Worm (Caenorhabditis elegans) whole organism, mixed stage, embryonic: ENCODE results near the gene F56D5.5.

ENCODE experiments used
- M03D4.4 ChIP-seq: sonication (generic microtip); optimal IDR thresholded peaks from 2 replicates; lab custom pipeline; 2017; ENCODE audit warnings: mild to moderate bottlenecking, missing genetic modification characterization, missing compliant biosample characterization
- bed-3 ChIP-seq: fragments of 200-800 bp; sonication (Bioruptor generic); optimal IDR thresholded peaks from 3 replicates; lab custom pipeline; 2018; ENCODE audit warnings: mild to moderate bottlenecking, missing genetic modification characterization, moderate library complexity, missing compliant biosample characterization
- blmp-1 ChIP-seq: fragments of 150-350 bp; optimal IDR thresholded peaks from 2 replicates; lab custom pipeline; 2014; ENCODE audit warnings: missing biosample characterization, missing genetic modification characterization
- ceh-39 ChIP-seq: fragments of 150-350 bp; optimal IDR thresholded peaks from 2 replicates; lab custom pipeline; 2014; ENCODE audit warnings: missing biosample characterization, missing genetic modification characterization
- ceh-43 ChIP-seq: fragments of 200-800 bp; sonication (Bioruptor generic); optimal IDR thresholded peaks from 2 replicates; lab custom pipeline; 2018; ENCODE audit warnings: mild to moderate bottlenecking, missing genetic modification characterization, moderate library complexity, missing compliant biosample characterization
- ceh-83 ChIP-seq: fragments of 200-800 bp; sonication (Bioruptor generic); optimal IDR thresholded peaks from 2 replicates; lab custom pipeline; 2018; ENCODE audit warnings: mild to moderate bottlenecking, missing genetic modification characterization, missing compliant biosample characterization
- ces-1 ChIP-seq: fragments of 150-350 bp; optimal IDR thresholded peaks from 2 replicates; lab custom pipeline; 2014; ENCODE audit warnings: missing biosample characterization, missing genetic modification reagents, missing genetic modification characterization
- drap-1 ChIP-seq: fragments of 200-800 bp; sonication (Bioruptor generic); optimal IDR thresholded peaks from 3 replicates; lab custom pipeline; 2018; ENCODE audit warnings: mild to moderate bottlenecking, missing genetic modification characterization, missing compliant biosample characterization
- elt-1 ChIP-seq: sonication (generic microtip); optimal IDR thresholded peaks from 2 replicates; lab custom pipeline; 2017; ENCODE audit warnings: missing genetic modification characterization, mild to moderate bottlenecking, missing compliant biosample characterization, antibody characterized with exemption, moderate library complexity, borderline replicate concordance; ENCODE audit not compliant: insufficient read depth
- elt-3 ChIP-seq: fragments of 150-350 bp; optimal IDR thresholded peaks from 2 replicates; lab custom pipeline; 2014; ENCODE audit warnings: missing biosample characterization, missing genetic modification characterization
- flh-1 ChIP-seq: fragments of 200-800 bp; sonication (Bioruptor generic); optimal IDR thresholded peaks from 2 replicates; lab custom pipeline; 2018; ENCODE audit warnings: mild to moderate bottlenecking, missing genetic modification characterization, moderate library complexity, missing compliant biosample characterization
- ham-2 ChIP-seq: fragments of 200-800 bp; sonication (Bioruptor generic); optimal IDR thresholded peaks from 2 replicates; lab custom pipeline; 2018; ENCODE audit warnings: mild to moderate bottlenecking, missing genetic modification characterization, missing compliant biosample characterization
- hlh-1 ChIP-seq: fragments of 150-350 bp; optimal IDR thresholded peaks from 2 replicates; lab custom pipeline; 2014; ENCODE audit warnings: missing biosample characterization, missing genetic modification reagents, missing genetic modification characterization
- lin-13 ChIP-seq: fragments of 150-350 bp; optimal IDR thresholded peaks from 2 replicates; lab custom pipeline; 2014; ENCODE audit warnings: missing biosample characterization, missing genetic modification characterization
- lin-32 ChIP-seq: fragments of 200-800 bp; sonication (Bioruptor generic); optimal IDR thresholded peaks from 2 replicates; lab custom pipeline; 2018; ENCODE audit warnings: mild to moderate bottlenecking, missing genetic modification characterization, missing compliant biosample characterization
- lsy-2 ChIP-seq: fragments of 150-350 bp; optimal IDR thresholded peaks from 2 replicates; lab custom pipeline; 2014; ENCODE audit warnings: missing biosample characterization, missing genetic modification characterization
- mab-5 ChIP-seq: fragments of 150-350 bp; optimal IDR thresholded peaks from 2 replicates; lab custom pipeline; 2014; ENCODE audit warnings: missing biosample characterization, missing genetic modification characterization
- mep-1 ChIP-seq: fragments of 150-350 bp; optimal IDR thresholded peaks from 2 replicates; lab custom pipeline; 2017; ENCODE audit warnings: missing biosample characterization, missing genetic modification reagents, missing genetic modification characterization, inconsistent platforms
- mls-2 ChIP-seq: sonication (generic microtip); optimal IDR thresholded peaks from 2 replicates; lab custom pipeline; 2016; ENCODE audit warnings: mild to moderate bottlenecking, missing genetic modification characterization, moderate library complexity, missing compliant biosample characterization
- nhr-12 ChIP-seq: fragments of 150-350 bp; optimal IDR thresholded peaks from 2 replicates; lab custom pipeline; 2014; ENCODE audit warnings: missing biosample characterization, missing genetic modification characterization
- nhr-2 ChIP-seq: fragments of 150-350 bp; optimal IDR thresholded peaks from 2 replicates; lab custom pipeline; 2014; ENCODE audit warnings: missing biosample characterization, missing genetic modification characterization
- nhr-237 ChIP-seq: fragments of 150-350 bp; optimal IDR thresholded peaks from 2 replicates; lab custom pipeline; 2014; ENCODE audit warnings: missing biosample characterization, missing genetic modification characterization
- nhr-28 ChIP-seq: fragments of 150-350 bp; optimal IDR thresholded peaks from 2 replicates; lab custom pipeline; 2014; ENCODE audit warnings: missing biosample characterization, missing genetic modification characterization
- nhr-76 ChIP-seq: sonication (generic microtip); optimal IDR thresholded peaks from 2 replicates; lab custom pipeline; 2017; ENCODE audit warnings: missing biosample characterization, missing genetic modification characterization
- pha-4 ChIP-seq: fragments of 150-350 bp; optimal IDR thresholded peaks from 2 replicates; lab custom pipeline; 2018; ENCODE audit warnings: missing biosample characterization, missing genetic modification reagents, missing genetic modification characterization
- snpc-4 ChIP-seq: fragments of 150-350 bp; optimal IDR thresholded peaks from 2 replicates; lab custom pipeline; 2014; ENCODE audit warnings: missing biosample characterization, missing genetic modification characterization
- sptf-1 ChIP-seq: sonication (generic microtip); optimal IDR thresholded peaks from 2 replicates; lab custom pipeline; 2017; ENCODE audit warnings: mild to moderate bottlenecking, missing genetic modification characterization, moderate library complexity, missing compliant biosample characterization
- tbx-8 ChIP-seq: fragments of 200-800 bp; sonication (Bioruptor generic); optimal IDR thresholded peaks from 2 replicates; lab custom pipeline; 2018; ENCODE audit warnings: mild to moderate bottlenecking, missing genetic modification characterization, moderate library complexity, missing compliant biosample characterization
- unc-120 ChIP-seq: sonication (generic microtip); optimal IDR thresholded peaks from 2 replicates; lab custom pipeline; 2017; ENCODE audit warnings: missing genetic modification characterization, missing compliant biosample characterization; ENCODE audit not compliant: poor library complexity, severe bottlenecking
- unc-39 ChIP-seq: fragments of 150-350 bp; optimal IDR thresholded peaks from 2 replicates; lab custom pipeline; 2014; ENCODE audit warnings: missing biosample characterization, missing genetic modification characterization
- unc-62 ChIP-seq: fragments of 150-350 bp; optimal IDR thresholded peaks from 2 replicates; lab custom pipeline; 2014; ENCODE audit warnings: missing biosample characterization, missing genetic modification reagents, missing genetic modification characterization
- zip-8 ChIP-seq: fragments of 150-350 bp; optimal IDR thresholded peaks from 2 replicates; lab custom pipeline; 2014; ENCODE audit warnings: missing biosample characterization, missing genetic modification characterization
- ztf-11 ChIP-seq: fragments of 150-350 bp; optimal IDR thresholded peaks from 2 replicates; lab custom pipeline; 2014; ENCODE audit warnings: missing biosample characterization, missing genetic modification characterization

Gene F56D5.5

DNA sequence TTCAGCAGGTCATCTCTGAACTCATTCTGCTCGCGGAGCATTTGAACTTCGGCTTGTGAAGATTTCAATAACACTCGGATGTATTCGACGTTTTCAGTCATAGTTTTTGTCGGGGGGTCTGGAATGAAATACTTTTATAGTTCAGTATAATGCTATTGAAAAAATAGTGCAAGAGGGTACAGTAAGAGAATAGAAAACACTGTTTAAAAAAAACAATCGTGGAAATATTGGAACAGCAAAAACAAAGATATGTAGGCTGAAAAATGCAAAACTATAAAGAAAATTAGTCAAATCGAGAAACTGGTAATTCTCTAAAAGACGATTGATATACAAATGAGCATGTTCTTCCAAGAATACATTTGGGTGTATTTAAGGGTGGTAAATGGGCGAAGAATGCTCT lies at the start of gene F56D5.5:
Gene F56D5.5 (minus strand): TSS at position 101 of the 400 bp plus-strand sequence.
- TF ChIP-seq hlh-1 (tag; lab: Kevin White, UChicago) (no peak), elt-1 (no peak), ces-1 (GFP tag; lab: Kevin White, UChicago) (no peak), nhr-237 (tag; lab: Kevin White, UChicago) (no peak), nhr-12 (tag; lab: Kevin White, UChicago) (no peak), nhr-2 (tag; lab: Kevin White, UChicago) (no peak), tbx-8 (GFP tag; lab: Kevin White, UChicago) (no peak), lin-13 (tag; lab: Kevin White, UChicago) (no peak), snpc-4 (tag; lab: Kevin White, UChicago) (no peak), ceh-83 (GFP tag; lab: Kevin White, UChicago) (no peak), nhr-76 (tag; lab: Kevin White, UChicago) (no peak), ceh-39 (tag; lab: Kevin White, UChicago) (no peak)
- TF ChIP-seq, all 35 proteins: peak for 0

DNA sequence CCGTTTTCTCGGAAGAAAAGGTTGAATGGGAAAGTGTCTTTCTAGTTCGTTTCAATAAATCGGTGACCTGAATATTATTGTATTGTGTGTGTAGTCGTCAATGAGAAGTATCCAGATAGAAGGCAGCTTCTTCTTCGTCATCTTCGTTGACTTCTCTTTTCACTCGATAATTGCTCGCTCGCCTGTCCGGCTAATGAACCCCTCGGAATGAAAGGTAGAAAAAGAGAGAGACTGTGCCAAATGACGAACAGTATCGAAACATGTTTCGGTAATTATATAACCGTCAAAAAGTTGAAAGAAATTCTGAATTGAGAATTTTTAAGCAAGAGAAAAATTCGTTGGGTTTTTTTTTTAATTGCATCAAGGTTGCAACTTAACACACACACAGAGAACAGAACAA lies 49.5 kb upstream of the F56D5.5 start, which contains the start of gene cutl-17:
Gene cutl-17 (minus strand): TSS at position 101 of the 400 bp plus-strand sequence.
- TF ChIP-seq mls-2 = no peak
- no peak for TF ChIP-seq lsy-2 (tag; lab: Kevin White, UChicago)
- no peak for TF ChIP-seq blmp-1 (tag; lab: Kevin White, UChicago)
- TF ChIP-seq elt-3 (tag; lab: Kevin White, UChicago) = no peak
- no peak for TF ChIP-seq drap-1 (GFP tag; lab: Kevin White, UChicago)

DNA sequence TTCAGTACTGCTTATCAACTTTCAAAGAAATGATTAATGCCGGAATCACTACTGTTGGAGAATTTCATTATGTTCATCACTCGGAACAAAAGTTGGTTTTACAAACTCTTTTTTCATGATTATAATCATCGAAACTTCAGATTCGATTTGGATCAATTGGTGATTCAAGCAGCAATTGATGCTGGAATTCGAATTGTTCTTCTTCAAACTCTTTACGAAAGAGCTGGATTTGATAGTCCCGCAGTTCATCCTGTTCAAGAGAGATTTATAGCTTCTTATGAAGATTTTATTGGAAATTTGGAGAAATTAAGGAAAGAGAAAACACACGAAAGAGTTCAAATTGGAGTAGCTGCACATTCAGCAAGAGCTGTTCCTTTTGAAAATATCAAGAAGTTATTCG lies 43.9 kb upstream of the F56D5.5 start:
- TF ChIP-seq nhr-12 (tag; lab: Kevin White, UChicago) = no peak
- no peak for TF ChIP-seq flh-1 (GFP tag; lab: Kevin White, UChicago)
- TF ChIP-seq unc-62 = no peak
- no peak for TF ChIP-seq ham-2
- no peak for TF ChIP-seq mab-5 (tag; lab: Kevin White, UChicago)
- TF ChIP-seq elt-1 = no peak
- TF ChIP-seq elt-3 (tag; lab: Kevin White, UChicago) = no peak
- no peak for TF ChIP-seq lin-13 (tag; lab: Kevin White, UChicago)
- no peak for TF ChIP-seq ces-1 (GFP tag; lab: Kevin White, UChicago)
- TF ChIP-seq hlh-1 (tag; lab: Kevin White, UChicago) = no peak
- no peak for TF ChIP-seq lin-32 (GFP tag; lab: Kevin White, UChicago)

DNA sequence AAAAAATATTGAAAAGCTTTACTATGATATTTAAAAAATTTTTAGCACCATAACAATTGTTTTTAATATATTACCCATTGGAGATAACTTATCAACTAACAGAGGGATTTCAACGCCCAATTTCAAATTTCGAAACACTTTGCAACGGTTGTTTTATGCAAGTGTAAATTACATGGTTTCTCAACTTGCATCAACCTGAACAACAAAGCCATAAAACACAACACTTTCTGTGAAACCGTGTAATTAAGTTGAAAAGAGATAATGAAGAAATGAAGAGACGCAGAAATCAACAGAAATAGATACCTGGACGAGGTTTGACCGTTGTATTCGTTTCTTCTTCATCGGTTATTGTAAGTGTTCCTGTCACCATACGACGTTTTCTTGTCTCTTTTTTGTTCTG lies 42.5 kb upstream of the F56D5.5 start, which contains the start of gene cpin-1:
Gene cpin-1 (plus strand): TSS at position 301 of the 400 bp plus-strand sequence.
- TF ChIP-seq zip-8 (tag; lab: Kevin White, UChicago) (no peak), ceh-43 (GFP tag; lab: Kevin White, UChicago) (no peak), mab-5 (tag; lab: Kevin White, UChicago) (no peak), ceh-39 (tag; lab: Kevin White, UChicago) (no peak), M03D4.4 (tag; lab: Kevin White, UChicago) (no peak), ceh-83 (GFP tag; lab: Kevin White, UChicago) (no peak), snpc-4 (tag; lab: Kevin White, UChicago) (no peak), elt-1 (no peak), tbx-8 (GFP tag; lab: Kevin White, UChicago) (no peak), unc-120 (tag; lab: Kevin White, UChicago) (no peak), nhr-28 (no peak), bed-3 (no peak), elt-3 (tag; lab: Kevin White, UChicago) (no peak), lsy-2 (tag; lab: Kevin White, UChicago) (no peak), mep-1 (tag; lab: Kevin White, UChicago) (no peak), ztf-11 (tag; lab: Kevin White, UChicago) (no peak), unc-62 (no peak), ham-2 (no peak), mls-2 (no peak), unc-39 (no peak)
- TF ChIP-seq, all 35 proteins: peak for 0

DNA sequence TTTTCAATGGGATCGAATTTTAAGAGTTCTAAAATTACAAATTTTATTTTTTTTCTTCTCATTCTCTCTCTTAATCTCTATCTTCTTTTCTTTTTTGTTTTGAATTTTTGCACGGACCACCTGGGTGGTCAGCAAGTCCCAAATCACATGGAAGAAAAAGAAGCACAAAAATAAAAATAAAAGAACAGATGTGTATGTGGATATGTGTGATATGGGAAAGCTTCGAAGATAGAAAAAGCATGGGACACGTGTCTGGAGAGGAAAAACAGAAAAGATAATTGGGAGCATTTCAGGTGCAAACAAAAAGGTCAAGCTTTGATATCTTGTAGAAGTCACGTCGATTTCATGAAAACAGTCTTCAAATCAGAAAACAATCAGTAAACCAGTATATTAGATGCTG lies 39.3 kb upstream of the F56D5.5 start, which contains the start of gene hsp-12.6:
Gene hsp-12.6 (minus strand): TSS at position 20 of the 400 bp plus-strand sequence.
- TF ChIP-seq ceh-83 (GFP tag; lab: Kevin White, UChicago) = no peak
- TF ChIP-seq drap-1 (GFP tag; lab: Kevin White, UChicago) = no peak
- TF ChIP-seq nhr-76 (tag; lab: Kevin White, UChicago) = no peak
- no peak for TF ChIP-seq lin-32 (GFP tag; lab: Kevin White, UChicago)
- no peak for TF ChIP-seq nhr-2 (tag; lab: Kevin White, UChicago)
- no peak for TF ChIP-seq mab-5 (tag; lab: Kevin White, UChicago)
- TF ChIP-seq sptf-1 = no peak
- no peak for TF ChIP-seq pha-4 (tag; lab: Kevin White, UChicago)
- TF ChIP-seq bed-3 = no peak
- no peak for TF ChIP-seq nhr-28
- TF ChIP-seq ztf-11 (tag; lab: Kevin White, UChicago) = no peak
- TF ChIP-seq elt-1 = no peak
- no peak for TF ChIP-seq zip-8 (tag; lab: Kevin White, UChicago)
- TF ChIP-seq ceh-39 (tag; lab: Kevin White, UChicago) = no peak
- TF ChIP-seq ham-2 = no peak
- TF ChIP-seq nhr-237 (tag; lab: Kevin White, UChicago) = no peak
